Worm (Caenorhabditis elegans): ENCODE results near the gene slcr-46.2.

The slcr-46.2 gene

DNA sequence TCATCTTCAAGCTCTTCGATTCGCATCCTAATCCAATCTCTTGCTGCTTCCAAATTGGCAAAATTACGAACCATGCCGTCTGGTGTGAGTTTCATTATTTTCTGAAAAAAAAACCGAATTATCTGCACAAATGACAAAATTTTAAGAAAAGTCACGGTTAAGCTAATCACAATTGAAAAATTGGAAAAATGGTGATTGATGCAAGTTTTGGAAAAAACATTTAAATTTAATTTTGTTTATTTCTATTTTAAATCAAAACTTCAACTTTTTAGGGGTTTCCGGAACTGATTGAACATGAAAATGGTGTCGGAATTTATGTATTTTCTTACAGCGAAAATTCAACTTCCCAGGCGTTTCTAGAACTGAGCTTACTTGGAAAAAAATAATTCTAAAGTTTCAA lies 12.9 kb upstream of the slcr-46.2 start, which contains the start of gene C25F9.12:
Gene C25F9.12 (minus strand): TSS at position 101 of the 400 bp plus-strand sequence.
- TF ChIP-seq unc-39 (tag; optimal IDR thresholded peaks at IDR 0.05), result no peak
- TF ChIP-seq aly-2 (tag; optimal IDR thresholded peaks at IDR 0.05), result no peak
- TF ChIP-seq snpc-4 (tag; optimal IDR thresholded peaks at IDR 0.05), result no peak
- TF ChIP-seq dmd-4 (tag; optimal IDR thresholded peaks at IDR 0.05), result no peak
- no peak for TF ChIP-seq nhr-77 (tag; optimal IDR thresholded peaks at IDR 0.05)
- no peak for TF ChIP-seq sem-4 (tag; optimal IDR thresholded peaks at IDR 0.05)
- TF ChIP-seq unc-62 (GFP tag; optimal IDR thresholded peaks at IDR 0.05), result no peak
- TF ChIP-seq nhr-10 (tag; optimal IDR thresholded peaks at IDR 0.05), result no peak
- no peak for TF ChIP-seq elt-1 (tag; optimal IDR thresholded peaks at IDR 0.05)
- no peak for TF ChIP-seq peb-1 (tag; optimal IDR thresholded peaks at IDR 0.05)

DNA sequence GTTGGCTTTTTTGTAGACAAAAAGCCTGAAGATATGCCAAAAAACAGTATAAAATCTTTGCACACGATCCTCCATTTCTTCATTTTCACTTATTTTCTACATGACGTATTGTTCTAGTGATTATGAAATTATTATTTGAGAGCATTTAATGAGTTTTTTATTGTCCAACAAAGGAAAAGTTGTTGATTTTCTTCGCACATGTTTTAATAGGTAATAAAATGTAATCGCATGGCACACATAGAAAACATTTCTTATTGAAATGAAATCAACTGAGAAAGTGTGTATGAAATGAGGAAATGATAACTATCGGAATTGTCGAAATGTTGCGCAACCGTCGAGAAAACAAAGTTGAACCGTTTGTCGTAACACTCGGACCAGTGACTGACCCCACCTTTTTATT lies 11.5 kb upstream of the slcr-46.2 start:
- TF ChIP-seq nhr-129 (tag; optimal IDR thresholded peaks at IDR 0.05) (no peak), fos-1 (tag; optimal IDR thresholded peaks at IDR 0.05) (peak; percentile 11)

DNA sequence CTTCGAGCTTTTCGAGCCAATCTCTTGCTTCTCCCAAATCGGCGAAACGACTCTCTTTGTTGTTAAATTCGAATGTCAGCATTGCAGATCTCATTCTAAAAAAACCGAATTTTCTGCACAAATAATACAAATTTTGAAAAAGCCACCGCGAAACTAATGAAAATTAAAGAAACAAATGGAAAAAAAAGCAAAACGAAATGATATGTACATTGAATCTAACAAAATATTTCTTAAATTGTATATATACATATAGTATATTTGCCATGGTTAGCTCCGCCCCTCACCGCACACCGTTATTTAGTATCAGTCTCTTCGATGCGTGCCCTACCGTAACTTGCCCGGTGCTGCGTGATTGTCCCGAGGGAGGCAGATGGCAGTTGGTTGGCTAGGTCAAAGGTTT lies 10.7 kb upstream of the slcr-46.2 start, which contains the start of gene srw-86:
Gene srw-86 (minus strand): TSS at position 101 of the 400 bp plus-strand sequence.
- no peak for TF ChIP-seq mab-5 (tag; optimal IDR thresholded peaks at IDR 0.05)
- TF ChIP-seq aly-2 (tag; optimal IDR thresholded peaks at IDR 0.05), result no peak
- no peak for TF ChIP-seq nhr-6 (tag; optimal IDR thresholded peaks at IDR 0.05)
- no peak for TF ChIP-seq nhr-11 (tag; optimal IDR thresholded peaks at IDR 0.05)
- TF ChIP-seq ceh-16 (tag; optimal IDR thresholded peaks at IDR 0.05), result no peak
- no peak for TF ChIP-seq lin-39 (tag; optimal IDR thresholded peaks at IDR 0.05)
- no peak for TF ChIP-seq sem-4 (tag; optimal IDR thresholded peaks at IDR 0.05)
- no peak for TF ChIP-seq nhr-10 (tag; optimal IDR thresholded peaks at IDR 0.05)
- no peak for TF ChIP-seq ztf-4 (tag; optimal IDR thresholded peaks at IDR 0.05)
- no peak for TF ChIP-seq C34F6.9 (tag; optimal IDR thresholded peaks at IDR 0.05)
- TF ChIP-seq gmeb-1 (tag; optimal IDR thresholded peaks at IDR 0.05), result no peak
- TF ChIP-seq F13H6.1 (tag; optimal IDR thresholded peaks at IDR 0.05), result no peak
- TF ChIP-seq unc-62 (GFP tag; optimal IDR thresholded peaks at IDR 0.05), result no peak
- TF ChIP-seq mbf-1 (tag; optimal IDR thresholded peaks at IDR 0.05), result no peak
- no peak for TF ChIP-seq peb-1 (tag; optimal IDR thresholded peaks at IDR 0.05)
- no peak for TF ChIP-seq nhr-25 (tag; optimal IDR thresholded peaks at IDR 0.05)
- TF ChIP-seq nhr-21 (tag; optimal IDR thresholded peaks at IDR 0.05), result no peak

DNA sequence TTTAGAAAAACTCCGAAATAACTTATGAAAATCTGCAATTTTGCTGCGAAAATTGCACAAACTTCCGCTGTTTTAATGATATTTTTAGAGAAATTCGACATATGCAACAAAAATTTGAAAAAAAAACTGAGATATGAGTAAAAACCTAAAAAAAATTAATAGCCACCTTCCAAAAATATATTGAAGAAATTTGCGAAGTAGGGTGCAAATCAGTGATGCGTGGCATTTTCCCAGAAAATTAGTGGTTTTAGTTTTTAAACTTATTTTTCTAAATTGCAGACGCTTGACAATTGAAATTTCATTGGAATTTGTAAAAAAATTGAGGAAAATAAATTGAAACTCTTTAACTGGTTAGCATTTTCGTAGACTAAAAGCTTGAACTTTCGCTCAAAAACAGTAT lies 9.0 kb upstream of the slcr-46.2 start, which contains the start of gene C25F9.13:
Gene C25F9.13 (minus strand): TSS at position 101 of the 400 bp plus-strand sequence.
- TF ChIP-seq elt-3 (tag; optimal IDR thresholded peaks at IDR 0.05) (no peak), nhr-10 (tag; optimal IDR thresholded peaks at IDR 0.05) (no peak), unc-62 (GFP tag; optimal IDR thresholded peaks at IDR 0.05) (no peak), ZK546.5 (tag; optimal IDR thresholded peaks at IDR 0.05) (no peak), gmeb-1 (tag; optimal IDR thresholded peaks at IDR 0.05) (no peak), sem-4 (tag; optimal IDR thresholded peaks at IDR 0.05) (no peak), blmp-1 (tag; optimal IDR thresholded peaks at IDR 0.05; ENCODE audit: insufficient read depth) (no peak), nhr-6 (tag; optimal IDR thresholded peaks at IDR 0.05) (no peak), fos-1 (tag; optimal IDR thresholded peaks at IDR 0.05) (no peak), nhr-237 (tag; optimal IDR thresholded peaks at IDR 0.05) (no peak), snpc-4 (tag; optimal IDR thresholded peaks at IDR 0.05) (no peak), mab-5 (tag; optimal IDR thresholded peaks at IDR 0.05) (no peak), lin-39 (tag; optimal IDR thresholded peaks at IDR 0.05) (no peak), skn-1 (tag; optimal IDR thresholded peaks at IDR 0.05) (no peak), sma-9 (GFP tag; optimal IDR thresholded peaks at IDR 0.05) (no peak), sma-9 (tag; optimal IDR thresholded peaks at IDR 0.05) (no peak), ztf-4 (tag; optimal IDR thresholded peaks at IDR 0.05) (no peak), lsy-2 (tag; optimal IDR thresholded peaks at IDR 0.05) (no peak), zag-1 (tag; optimal IDR thresholded peaks at IDR 0.05) (no peak), nhr-23 (tag; optimal IDR thresholded peaks at IDR 0.05) (no peak), lin-13 (GFP tag; optimal IDR thresholded peaks at IDR 0.05) (no peak)

- TF ChIP-seq ceh-16 (tag; optimal IDR thresholded peaks at IDR 0.05) (no peak), lsy-2 (tag; optimal IDR thresholded peaks at IDR 0.05) (no peak), fos-1 (tag; optimal IDR thresholded peaks at IDR 0.05) (no peak), gmeb-1 (tag; optimal IDR thresholded peaks at IDR 0.05) (no peak), mdl-1 (tag; optimal IDR thresholded peaks at IDR 0.05) (no peak), nhr-21 (tag; optimal IDR thresholded peaks at IDR 0.05) (no peak), ama-1 (optimal IDR thresholded peaks at IDR 0.05) (no peak), nhr-237 (tag; optimal IDR thresholded peaks at IDR 0.05) (no peak), C34F6.9 (tag; optimal IDR thresholded peaks at IDR 0.05) (no peak), snpc-4 (tag; optimal IDR thresholded peaks at IDR 0.05) (no peak), nhr-25 (tag; optimal IDR thresholded peaks at IDR 0.05) (no peak)
Measured at ce11 chrV:19398396-19398795, 8.5 kb upstream of the slcr-46.2 start.
